Worm (Caenorhabditis elegans) whole organism, L3 larva: ENCODE results near the gene ttr-8.

Experiments used
- nfya-1 ChIP-seq: sonication (generic microtip); optimal IDR thresholded peaks from 2 replicates; lab custom pipeline; 2017; ENCODE audit warnings: missing genetic modification characterization, mild to moderate bottlenecking, missing compliant biosample characterization, antibody characterized with exemption, moderate library complexity; ENCODE audit not compliant: insufficient read depth
- nhr-12 ChIP-seq: fragments of 150-350 bp; optimal IDR thresholded peaks from 2 replicates; lab custom pipeline; 2014; ENCODE audit warnings: missing biosample characterization, missing genetic modification characterization
- pqm-1 ChIP-seq: fragments of 150-350 bp; optimal IDR thresholded peaks from 2 replicates; lab custom pipeline; 2017; ENCODE audit warnings: missing biosample characterization, missing genetic modification characterization, inconsistent platforms

DNA sequence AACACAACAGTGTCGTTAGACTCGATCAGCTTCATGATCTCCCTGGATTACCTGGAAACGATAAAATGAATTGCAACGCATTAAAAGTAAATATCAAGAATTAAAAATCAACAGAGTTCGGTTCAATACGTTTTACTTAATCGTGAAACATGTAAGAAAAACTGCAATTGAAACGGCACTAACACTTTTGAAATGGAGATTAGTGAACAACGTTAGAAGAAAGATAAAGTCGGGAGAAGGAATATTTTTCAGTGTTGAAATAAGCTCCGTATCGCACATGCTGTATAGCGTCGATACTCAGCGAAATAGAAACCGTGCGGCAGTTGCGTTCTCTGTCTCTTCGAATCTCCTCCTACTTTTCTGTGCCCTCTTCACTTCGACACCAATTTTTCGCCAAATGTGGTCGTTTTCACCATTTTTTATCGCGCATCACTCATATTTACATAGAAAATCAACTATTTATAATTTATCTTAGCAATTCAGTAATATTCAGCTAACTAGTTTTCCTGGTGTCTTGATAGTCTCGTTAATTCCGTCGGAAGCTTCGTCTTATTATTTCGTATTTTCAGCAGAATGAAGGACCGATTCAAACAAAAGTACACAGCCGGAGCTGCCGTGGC is 7.7 kb upstream of the ttr-8 start, which contains the start of the genes rpl-9 and lpd-7:
- TF ChIP-seq pqm-1 (tag; lab: Kevin White, UChicago): peak; percentile 61
- TF ChIP-seq nfya-1 (tag; lab: Kevin White, UChicago): peak; percentile 93
- no peak for TF ChIP-seq nhr-12 (tag; lab: Kevin White, UChicago)
